Fruit fly (Drosophila melanogaster) whole organism, prepupa: ENCODE results near the gene tst.
A peak's percentile ranks its signal among the peaks of the same experiment; 100 is the strongest.

Experiments used
- CG16779 ChIP-seq: fragments of 200-800 bp; sonication (Bioruptor generic); optimal IDR thresholded peaks from 3 replicates; lab custom pipeline; 2017; ENCODE audit warnings: missing biosample characterization, mild to moderate bottlenecking, missing genetic modification characterization
- CG31627 ChIP-seq: fragments of 200-800 bp; sonication (Bioruptor generic); optimal IDR thresholded peaks from 3 replicates; lab custom pipeline; 2016; ENCODE audit warnings: missing biosample characterization, missing genetic modification characterization
- Eip93F ChIP-seq: fragments of 200-800 bp; sonication (Bioruptor generic); optimal IDR thresholded peaks from 2 replicates; lab custom pipeline; 2016; ENCODE audit warnings: missing biosample characterization, mild to moderate bottlenecking, missing genetic modification characterization
- Gug ChIP-seq: fragments of 200-800 bp; sonication (Bioruptor generic); IDR thresholded peaks from 2 replicates; pipeline ENCODE4 v1.3.6; 2022; ENCODE audit warnings: missing biosample characterization, missing genetic modification characterization
- OdsH ChIP-seq: fragments of 200-800 bp; sonication (Bioruptor generic); optimal IDR thresholded peaks from 3 replicates; lab custom pipeline; 2016; ENCODE audit warnings: missing biosample characterization, missing genetic modification characterization
- Smox ChIP-seq: fragments of 200-800 bp; sonication (Bioruptor generic); optimal IDR thresholded peaks from 3 replicates; lab custom pipeline; 2016; ENCODE audit warnings: missing biosample characterization, missing genetic modification characterization
- Sox14 ChIP-seq: fragments of 200-800 bp; sonication (Bioruptor generic); optimal IDR thresholded peaks from 3 replicates; lab custom pipeline; 2016; ENCODE audit warnings: missing biosample characterization, missing genetic modification characterization
- Sox15 ChIP-seq: fragments of 200-800 bp; sonication (Bioruptor generic); optimal IDR thresholded peaks from 3 replicates; lab custom pipeline; 2016; ENCODE audit warnings: missing biosample characterization, missing genetic modification characterization
- dac ChIP-seq: fragments of 200-800 bp; sonication (Bioruptor generic); optimal IDR thresholded peaks from 2 replicates; lab custom pipeline; 2017; ENCODE audit warnings: missing biosample characterization, mild to moderate bottlenecking, missing genetic modification characterization
- eg ChIP-seq: fragments of 200-800 bp; sonication (Bioruptor generic); IDR thresholded peaks from 3 replicates; pipeline ENCODE4 v1.3.6; 2022; ENCODE audit warnings: missing biosample characterization, missing genetic modification characterization
- pdm3 ChIP-seq: fragments of 200-800 bp; sonication (Bioruptor generic); optimal IDR thresholded peaks from 3 replicates; lab custom pipeline; 2016; ENCODE audit warnings: missing biosample characterization, missing genetic modification characterization
- salr ChIP-seq, 2 experiments: fragments of 200-800 bp; sonication (Bioruptor generic); optimal IDR thresholded peaks; 3 replicates each; lab custom pipeline; 2016 to 2018; ENCODE audit warnings: missing biosample characterization in 2 of 2, missing genetic modification characterization in 2 of 2, mild to moderate bottlenecking in 1 of 2
- spab ChIP-seq: fragments of 200-800 bp; sonication (Bioruptor generic); optimal IDR thresholded peaks from 2 replicates; lab custom pipeline; 2017; ENCODE audit warnings: missing biosample characterization, mild to moderate bottlenecking, missing genetic modification characterization, missing genetic modification reagents

dm6 chr3R:23734573-23735404, 37.9 kb downstream of the tst start:
- peak; percentile 26 for TF ChIP-seq spab (GFP tag; lab: Kevin White, UChicago)
- TF ChIP-seq Eip93F (GFP tag; lab: Kevin White, UChicago), result no peak
- no peak for TF ChIP-seq Sox14 (GFP tag; lab: Kevin White, UChicago)
- TF ChIP-seq CG31627 (GFP tag; lab: Kevin White, UChicago), result no peak
- TF ChIP-seq Gug (GFP tag; lab: Robert Waterston, UW), result no peak
- no peak for TF ChIP-seq Sox15 (GFP tag; lab: Kevin White, UChicago)
- TF ChIP-seq dac (GFP tag; lab: Kevin White, UChicago), result peak; percentile 21
- peak; percentile 65 for TF ChIP-seq eg (GFP tag; lab: Robert Waterston, UW)
- TF ChIP-seq OdsH, result peak; percentile 26
- TF ChIP-seq CG16779, result peak; percentile 52
- no peak for TF ChIP-seq Smox (GFP tag; lab: Kevin White, UChicago)
- peak; percentile 23 for TF ChIP-seq pdm3 (GFP tag; lab: Kevin White, UChicago)
- TF ChIP-seq salr (GFP tag; optimal IDR thresholded peaks at IDR 0.05; lab: Kevin White, UChicago), result peak in 1 of 2 experiments; percentile 38
